Fruit fly (Drosophila melanogaster): ENCODE measurements around the gene opm.

Gene opm

DNA sequence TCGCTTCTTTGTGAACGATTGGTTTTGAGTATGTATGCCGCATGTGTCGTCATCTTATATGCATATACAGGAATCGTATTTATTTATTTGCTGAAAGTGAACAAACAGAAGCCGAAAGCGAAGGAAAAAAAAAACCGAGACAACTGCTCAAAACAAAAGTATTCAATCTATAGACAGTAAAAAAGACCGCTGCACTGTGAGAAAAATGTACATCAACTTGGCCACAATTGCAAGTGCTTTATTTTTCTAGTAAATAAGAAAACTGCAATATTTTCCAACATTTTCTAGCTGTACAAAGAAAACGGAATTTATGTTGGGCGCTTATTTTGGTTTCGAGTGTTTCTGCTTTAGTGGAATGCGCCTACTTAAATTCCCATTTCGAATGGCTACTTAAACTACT lies 39.3 kb downstream of the opm start (continued):
- TF ChIP-seq sim (GFP tag; IDR thresholded peaks at IDR 0.05) (no peak), ATbp (GFP tag; optimal IDR thresholded peaks at IDR 0.05) (no peak), CG13123 (GFP tag; optimal IDR thresholded peaks at IDR 0.05) (no peak), CG9797 (GFP tag; optimal IDR thresholded peaks at IDR 0.05) (no peak), CG8388 (GFP tag; optimal IDR thresholded peaks at IDR 0.05) (peak; percentile 14), dysf (GFP tag; IDR thresholded peaks at IDR 0.05) (0 out of 3 replicates have a peak, but pooled peaks have one; percentile 24), Side (GFP tag; optimal IDR thresholded peaks at IDR 0.05) (no peak), ttk (GFP tag; IDR thresholded peaks at IDR 0.05) (no peak), sisA (GFP tag; IDR thresholded peaks at IDR 0.05) (0 out of 2 replicates have a peak, but pooled peaks have one; percentile 27), fd96Cb (tag; optimal IDR thresholded peaks at IDR 0.05) (peak; percentile 34), gcm (GFP tag; optimal IDR thresholded peaks at IDR 0.05) (no peak), dmrt99B (tag; optimal IDR thresholded peaks at IDR 0.05) (peak; percentile 35), dmrt11E (tag; optimal IDR thresholded peaks at IDR 0.05) (peak; percentile 19), CG9727 (GFP tag; optimal IDR thresholded peaks at IDR 0.05) (peak; percentile 1), CG30403 (GFP tag; optimal IDR thresholded peaks at IDR 0.05) (peak; percentile 24), lbe (GFP tag; optimal IDR thresholded peaks at IDR 0.05) (peak; percentile 17), CG7839 (tag; optimal IDR thresholded peaks at IDR 0.05) (peak; percentile 22), inv (GFP tag; IDR thresholded peaks at IDR 0.05; ENCODE audit: partially characterized antibody) (no peak), chif (GFP tag; optimal IDR thresholded peaks at IDR 0.05) (peak in 1 of 2 experiments; percentile 34), sens (GFP tag) (peak; percentile 88), Ptx1 (GFP tag; IDR thresholded peaks at IDR 0.05) (peak; percentile 37; the same call in 1 of the 2 replicates), Ada2b (GFP tag; IDR thresholded peaks at IDR 0.05) (peak; percentile 16; the same call in 1 of the 2 replicates), pnt (GFP tag; optimal IDR thresholded peaks at IDR 0.05) (peak; percentile 5), Sin3A (optimal IDR thresholded peaks at IDR 0.05) (no peak), CG1529 (GFP tag; optimal IDR thresholded peaks at IDR 0.05) (peak; percentile 10), mam (GFP tag; optimal IDR thresholded peaks at IDR 0.05) (no peak), ci (GFP tag; IDR thresholded peaks at IDR 0.05) (0 out of 3 replicates have a peak, but pooled peaks have one; percentile 59), CG4424 (GFP tag; optimal IDR thresholded peaks at IDR 0.05) (peak; percentile 34), CG11504 (tag; optimal IDR thresholded peaks at IDR 0.05) (peak; percentile 26), Xbp1 (GFP tag; optimal IDR thresholded peaks at IDR 0.05) (peak; percentile 23), CG9437 (GFP tag; optimal IDR thresholded peaks at IDR 0.05) (no peak), Oli (tag; optimal IDR thresholded peaks at IDR 0.05) (peak; percentile 39), wor (GFP tag; IDR thresholded peaks at IDR 0.05) (0 out of 2 replicates have a peak, but pooled peaks have one; percentile 15), Xrp1 (GFP tag; IDR thresholded peaks at IDR 0.05) (peak; percentile 42), prd (optimal IDR thresholded peaks at IDR 0.05) (no peak), prd (GFP tag; IDR thresholded peaks at IDR 0.05) (peak; percentile 49; the same call in 2 of the 3 replicates)

dm6 chrX:15025737-15026136 lies 40.5 kb downstream of the opm start:
- TF ChIP-seq nom (GFP tag; optimal IDR thresholded peaks at IDR 0.05), result peak; percentile 40
- no peak for TF ChIP-seq Oli (tag; optimal IDR thresholded peaks at IDR 0.05)
- TF ChIP-seq Blimp-1 (GFP tag; optimal IDR thresholded peaks at IDR 0.05), result peak; percentile 52
- no peak for TF ChIP-seq CG12769 (tag; optimal IDR thresholded peaks at IDR 0.05)
- TF ChIP-seq chinmo (GFP tag; IDR thresholded peaks at IDR 0.05; ENCODE audit: partially characterized antibody), result 0 out of 4 replicates have a peak, but pooled peaks have one; percentile 56
- no peak for TF ChIP-seq ara (GFP tag; IDR thresholded peaks at IDR 0.05)
- peak; percentile 88 for TF ChIP-seq vvl (GFP tag; IDR thresholded peaks at IDR 0.05)
- TF ChIP-seq CG8924 (tag; optimal IDR thresholded peaks at IDR 0.05), result peak; percentile 18
- peak; percentile 93 for TF ChIP-seq crol (GFP tag; IDR thresholded peaks at IDR 0.05)
- TF ChIP-seq kah (GFP tag; optimal IDR thresholded peaks at IDR 0.05), result peak; percentile 29
- 0 out of 3 replicates have a peak, but pooled peaks have one; percentile 22 for TF ChIP-seq CG6175 (GFP tag; IDR thresholded peaks at IDR 0.05)
- TF ChIP-seq ci (GFP tag; IDR thresholded peaks at IDR 0.05), result 0 out of 3 replicates have a peak, but pooled peaks have one; percentile 11
- peak; percentile 9 for TF ChIP-seq sd (tag; optimal IDR thresholded peaks at IDR 0.05)
- no peak for TF ChIP-seq fd102C (GFP tag; optimal IDR thresholded peaks at IDR 0.05)
- no peak for TF ChIP-seq CG11696 (GFP tag; IDR thresholded peaks at IDR 0.05)
- TF ChIP-seq kni (GFP tag; optimal IDR thresholded peaks at IDR 0.05), result peak; percentile 43
